Worm (Caenorhabditis elegans) whole organism, young adult: ENCODE data around the gene sre-38.

ENCODE experiments used
- snpc-1.3 ChIP-seq: sonication (generic microtip); optimal IDR thresholded peaks from 2 replicates; lab custom pipeline; 2017; ENCODE audit warnings: missing genetic modification characterization, mild to moderate bottlenecking, missing compliant biosample characterization, antibody characterized with exemption, moderate library complexity, missing genotype, missing genetic modification reagents; ENCODE audit not compliant: insufficient read depth

sre-38 gene

DNA sequence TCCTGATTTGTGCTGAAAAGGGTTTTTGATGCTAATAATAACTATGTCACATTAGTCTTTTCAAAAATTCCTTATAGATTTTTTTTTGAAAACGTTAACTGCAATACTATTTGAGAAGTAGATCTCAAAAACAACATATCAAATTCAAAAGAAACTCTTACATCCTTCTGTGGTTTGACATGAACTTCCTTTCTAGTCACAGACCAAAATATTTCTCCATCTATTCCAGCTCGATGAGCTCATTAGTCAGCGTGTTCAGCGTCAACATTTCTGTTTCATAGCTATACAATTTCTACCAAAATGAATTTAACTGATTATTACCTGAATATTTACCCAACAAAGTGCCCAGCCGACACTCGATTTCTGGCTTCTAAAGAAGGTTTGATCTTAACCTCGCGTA lies 51.3 kb downstream of the sre-38 start, which contains the start of gene srh-67 (continued):
- no peak for TF ChIP-seq snpc-1.3
